Fruit fly (Drosophila melanogaster): ENCODE results near the gene CG11555.

The CG11555 gene

dm6 chr2L:267441-268089 lies 6.1 kb upstream of the CG11555 start, which contains the start of gene CG17075 (continued):
- TF ChIP-seq Kr (GFP tag; optimal IDR thresholded peaks at IDR 0.05): no peak
- TF ChIP-seq gro (GFP tag; optimal IDR thresholded peaks at IDR 0.05): peak; percentile 75
- peak in 1 of 2 experiments; percentile 49 for TF ChIP-seq insv (GFP tag; optimal IDR thresholded peaks at IDR 0.05)
- peak; percentile 83 for TF ChIP-seq CG1603 (tag; optimal IDR thresholded peaks at IDR 0.05)
- peak; percentile 96 for TF ChIP-seq unpg (GFP tag; optimal IDR thresholded peaks at IDR 0.05)
- peak; percentile 77 for TF ChIP-seq Bdp1 (GFP tag; optimal IDR thresholded peaks at IDR 0.05)
- no peak for TF ChIP-seq Dfd (GFP tag; optimal IDR thresholded peaks at IDR 0.05)
- peak; percentile 85 for TF ChIP-seq CG10267 (tag; optimal IDR thresholded peaks at IDR 0.05)
- peak; percentile 98 for TF ChIP-seq dmrt99B (tag; optimal IDR thresholded peaks at IDR 0.05)
- peak; percentile 62 for TF ChIP-seq Hey (tag; optimal IDR thresholded peaks at IDR 0.05)
- TF ChIP-seq Lim3 (GFP tag; IDR thresholded peaks at IDR 0.05): peak; percentile 81
- TF ChIP-seq stc (GFP tag; IDR thresholded peaks at IDR 0.05): peak; percentile 93
- peak; percentile 37 for TF ChIP-seq Mes4 (GFP tag; optimal IDR thresholded peaks at IDR 0.05)
- peak; percentile 83 for TF ChIP-seq Fer2 (tag; optimal IDR thresholded peaks at IDR 0.05)
- TF ChIP-seq E2f1 (GFP tag; IDR thresholded peaks at IDR 0.05): peak; percentile 95
- peak; percentile 73 for TF ChIP-seq kah (GFP tag; optimal IDR thresholded peaks at IDR 0.05)
- peak; percentile 78 for TF ChIP-seq CG3065 (GFP tag; optimal IDR thresholded peaks at IDR 0.05)
- TF ChIP-seq sisA (GFP tag; IDR thresholded peaks at IDR 0.05): peak; percentile 92
- peak; percentile 74 for TF ChIP-seq CG7928 (GFP tag; optimal IDR thresholded peaks at IDR 0.05)
- peak; percentile 86 for TF ChIP-seq sqz (GFP tag; optimal IDR thresholded peaks at IDR 0.05)
- TF ChIP-seq lov (optimal IDR thresholded peaks at IDR 0.05): no peak
- TF ChIP-seq lov (GFP tag; IDR thresholded peaks at IDR 0.05): peak; percentile 72; the same call in 1 of the 3 replicates
- peak; percentile 90 for TF ChIP-seq CG12155 (GFP tag; optimal IDR thresholded peaks at IDR 0.05)
- TF ChIP-seq br (optimal IDR thresholded peaks at IDR 0.05): no peak
- TF ChIP-seq HLH3B (GFP tag; IDR thresholded peaks at IDR 0.05): peak; percentile 96
- TF ChIP-seq CG9932 (GFP tag; IDR thresholded peaks at IDR 0.05): peak; percentile 96
- TF ChIP-seq emc (GFP tag; optimal IDR thresholded peaks at IDR 0.05): peak; percentile 62
- TF ChIP-seq twi (tag; optimal IDR thresholded peaks at IDR 0.05): peak; percentile 78
- peak; percentile 89 for TF ChIP-seq CG18262 (tag; optimal IDR thresholded peaks at IDR 0.05)
- peak; percentile 95 for TF ChIP-seq BtbVII (GFP tag; optimal IDR thresholded peaks at IDR 0.05)
- peak; percentile 96 for TF ChIP-seq CG3847 (GFP tag; IDR thresholded peaks at IDR 0.05)
- peak; percentile 72 for TF ChIP-seq TFAM (GFP tag; optimal IDR thresholded peaks at IDR 0.05)
- peak; percentile 97 for TF ChIP-seq sob (GFP tag; IDR thresholded peaks at IDR 0.05)
- peak; percentile 81 for TF ChIP-seq CG4328 (GFP tag; optimal IDR thresholded peaks at IDR 0.05)
- peak; percentile 90 for TF ChIP-seq vfl (GFP tag; optimal IDR thresholded peaks at IDR 0.05)
- TF ChIP-seq Meics (GFP tag; optimal IDR thresholded peaks at IDR 0.05): peak; percentile 97
- peak; percentile 69 for TF ChIP-seq CG13624 (GFP tag; optimal IDR thresholded peaks at IDR 0.05)
- TF ChIP-seq lilli (GFP tag; optimal IDR thresholded peaks at IDR 0.05): peak; percentile 95
- peak; percentile 95 for TF ChIP-seq CG6683 (GFP tag; optimal IDR thresholded peaks at IDR 0.05)
- TF ChIP-seq B-H2 (GFP tag; optimal IDR thresholded peaks at IDR 0.05): peak; percentile 80
- TF ChIP-seq CG9727 (GFP tag; optimal IDR thresholded peaks at IDR 0.05): peak; percentile 94
- peak; percentile 76 for TF ChIP-seq CG4404 (GFP tag; IDR thresholded peaks at IDR 0.05)
- peak; percentile 71 for TF ChIP-seq Dip3 (GFP tag; optimal IDR thresholded peaks at IDR 0.05)
- peak; percentile 92 for TF ChIP-seq CG5245 (GFP tag; optimal IDR thresholded peaks at IDR 0.05)
- peak; percentile 89 for TF ChIP-seq CG6813 (GFP tag; optimal IDR thresholded peaks at IDR 0.05)
- TF ChIP-seq cas (GFP tag; IDR thresholded peaks at IDR 0.05): peak; percentile 86
- TF ChIP-seq Lpt (GFP tag; optimal IDR thresholded peaks at IDR 0.05): no peak
- peak; percentile 92 for TF ChIP-seq gsb (GFP tag; IDR thresholded peaks at IDR 0.05)
- peak; percentile 85 for TF ChIP-seq toy (GFP tag; IDR thresholded peaks at IDR 0.05)
- TF ChIP-seq pros (GFP tag; optimal IDR thresholded peaks at IDR 0.05): no peak
- peak; percentile 98 for TF ChIP-seq lab (GFP tag; optimal IDR thresholded peaks at IDR 0.05)
